Fruit fly (Drosophila melanogaster): ENCODE data around the gene Wnt5.

The Wnt5 gene

dm6 chrX:18486356-18487059 lies 18.7 kb downstream of the Wnt5 start, which contains the start of gene psh:
Gene psh, minus strand, starts transcription at chrX:18486921.
- no peak for TF ChIP-seq CG9948 (tag; optimal IDR thresholded peaks at IDR 0.05)
- TF ChIP-seq EcR (GFP tag; optimal IDR thresholded peaks at IDR 0.05): peak; percentile 64
- TF ChIP-seq gl (tag; optimal IDR thresholded peaks at IDR 0.05): no peak
- TF ChIP-seq CG8301 (tag; optimal IDR thresholded peaks at IDR 0.05): no peak
- TF ChIP-seq D1 (tag; optimal IDR thresholded peaks at IDR 0.05): no peak
- no peak for TF ChIP-seq CG15710 (tag; optimal IDR thresholded peaks at IDR 0.05)
- TF ChIP-seq CG12605 (GFP tag; IDR thresholded peaks at IDR 0.05): 0 out of 2 replicates have a peak, but pooled peaks have one; percentile 21
- TF ChIP-seq rn (GFP tag; IDR thresholded peaks at IDR 0.05): no peak
- TF ChIP-seq Pif1A (GFP tag; optimal IDR thresholded peaks at IDR 0.05): no peak
- TF ChIP-seq CG32121 (GFP tag; IDR thresholded peaks at IDR 0.05): no peak
- peak; percentile 23 for TF ChIP-seq CG8159 (tag; optimal IDR thresholded peaks at IDR 0.05)
- TF ChIP-seq CG13204 (GFP tag; optimal IDR thresholded peaks at IDR 0.05): peak; percentile 25
- no peak for TF ChIP-seq CG34367 (tag; optimal IDR thresholded peaks at IDR 0.05)
- peak; percentile 7; the same call in 1 of the 2 replicates for TF ChIP-seq Ets98B (GFP tag; IDR thresholded peaks at IDR 0.05)
- TF ChIP-seq fd96Ca (GFP tag; IDR thresholded peaks at IDR 0.05): peak; percentile 41; the same call in 1 of the 3 replicates
- TF ChIP-seq CG14655 (GFP tag; optimal IDR thresholded peaks at IDR 0.05): peak; percentile 35
- TF ChIP-seq CG17806 (tag; optimal IDR thresholded peaks at IDR 0.05): no peak
- TF ChIP-seq Pif1B (GFP tag; optimal IDR thresholded peaks at IDR 0.05): no peak
- no peak for TF ChIP-seq Snoo (tag; optimal IDR thresholded peaks at IDR 0.05)
- no peak for TF ChIP-seq CG4496 (GFP tag; IDR thresholded peaks at IDR 0.05)
- no peak for TF ChIP-seq CG10348 (GFP tag; IDR thresholded peaks at IDR 0.05)

dm6 chrX:18483261-18484218 lies 21.7 kb downstream of the Wnt5 start, which contains the start of gene Hayan:
Gene Hayan, minus strand, starts transcription at chrX:18483772.
- TF ChIP-seq CG14655 (GFP tag; optimal IDR thresholded peaks at IDR 0.05) (peak; percentile 44), CG4496 (GFP tag; IDR thresholded peaks at IDR 0.05) (peak; percentile 64; the same call in 2 of the 3 replicates), Pif1B (GFP tag; optimal IDR thresholded peaks at IDR 0.05) (peak; percentile 55), CG34367 (tag; optimal IDR thresholded peaks at IDR 0.05) (peak; percentile 3), CG8159 (tag; optimal IDR thresholded peaks at IDR 0.05) (peak; percentile 49), EcR (GFP tag; optimal IDR thresholded peaks at IDR 0.05) (peak; percentile 30), CG9948 (tag; optimal IDR thresholded peaks at IDR 0.05) (no peak), CG32121 (GFP tag; IDR thresholded peaks at IDR 0.05) (0 out of 2 replicates have a peak, but pooled peaks have one; percentile 32), CG12605 (GFP tag; IDR thresholded peaks at IDR 0.05) (peak; percentile 60; the same call in 1 of the 2 replicates), CG8301 (tag; optimal IDR thresholded peaks at IDR 0.05) (no peak), CG13204 (GFP tag; optimal IDR thresholded peaks at IDR 0.05) (peak; percentile 69), Pif1A (GFP tag; optimal IDR thresholded peaks at IDR 0.05) (peak; percentile 57), D1 (tag; optimal IDR thresholded peaks at IDR 0.05) (no peak), gl (tag; optimal IDR thresholded peaks at IDR 0.05) (peak; percentile 58), rn (GFP tag; IDR thresholded peaks at IDR 0.05) (no peak), Snoo (tag; optimal IDR thresholded peaks at IDR 0.05) (peak; percentile 25), Ets98B (GFP tag; IDR thresholded peaks at IDR 0.05) (peak; percentile 46; the same call in 1 of the 2 replicates), fd96Ca (GFP tag; IDR thresholded peaks at IDR 0.05) (0 out of 3 replicates have a peak, but pooled peaks have one; percentile 44), CG15710 (tag; optimal IDR thresholded peaks at IDR 0.05) (peak; percentile 17), CG10348 (GFP tag; IDR thresholded peaks at IDR 0.05) (no peak), CG17806 (tag; optimal IDR thresholded peaks at IDR 0.05) (no peak)

- no peak for TF ChIP-seq CG34367 (tag; optimal IDR thresholded peaks at IDR 0.05)
- no peak for TF ChIP-seq Pif1A (GFP tag; optimal IDR thresholded peaks at IDR 0.05)
- TF ChIP-seq CG8159 (tag; optimal IDR thresholded peaks at IDR 0.05): no peak
- TF ChIP-seq Ets98B (GFP tag; IDR thresholded peaks at IDR 0.05): no peak
- no peak for TF ChIP-seq rn (GFP tag; IDR thresholded peaks at IDR 0.05)
- no peak for TF ChIP-seq gl (tag; optimal IDR thresholded peaks at IDR 0.05)
- no peak for TF ChIP-seq Snoo (tag; optimal IDR thresholded peaks at IDR 0.05)
Observed at dm6 chrX:18482537-18482936, 22.7 kb downstream of the Wnt5 start.

- TF ChIP-seq CG13204 (GFP tag; optimal IDR thresholded peaks at IDR 0.05) (no peak), CG10348 (GFP tag; IDR thresholded peaks at IDR 0.05) (no peak), CG14655 (GFP tag; optimal IDR thresholded peaks at IDR 0.05) (peak; percentile 3), CG8301 (tag; optimal IDR thresholded peaks at IDR 0.05) (peak; percentile 19), CG32121 (GFP tag; IDR thresholded peaks at IDR 0.05) (0 out of 2 replicates have a peak, but pooled peaks have one; percentile 22), D1 (tag; optimal IDR thresholded peaks at IDR 0.05) (no peak), CG15710 (tag; optimal IDR thresholded peaks at IDR 0.05) (no peak), Ets98B (GFP tag; IDR thresholded peaks at IDR 0.05) (peak; percentile 28; the same call in 1 of the 2 replicates), CG8159 (tag; optimal IDR thresholded peaks at IDR 0.05) (peak; percentile 18), Pif1A (GFP tag; optimal IDR thresholded peaks at IDR 0.05) (peak; percentile 21), CG17806 (tag; optimal IDR thresholded peaks at IDR 0.05) (peak; percentile 32), CG4496 (GFP tag; IDR thresholded peaks at IDR 0.05) (peak; percentile 42; the same call in 2 of the 3 replicates), Pif1B (GFP tag; optimal IDR thresholded peaks at IDR 0.05) (peak; percentile 13)
Observed at dm6 chrX:18479307-18480134, 25.7 kb downstream of the Wnt5 start, which contains the start of gene CG32547. Gene CG32547, minus strand, starts transcription at chrX:18479487.
